Fruit fly (Drosophila melanogaster) whole organism, embryonic: ENCODE measurements around the gene Efhc1.1.

Experiments
- B-H2 ChIP-seq: fragments of 200-800 bp; sonication (Bioruptor generic); optimal IDR thresholded peaks from 2 replicates; lab custom pipeline; 2018; ENCODE audit warnings: missing biosample characterization, mild to moderate bottlenecking, missing genetic modification characterization
- CG10654 ChIP-seq: fragments of 200-800 bp; sonication (Bioruptor generic); optimal IDR thresholded peaks from 2 replicates; lab custom pipeline; 2016; ENCODE audit warnings: missing biosample characterization, missing genetic modification characterization
- CG13296 ChIP-seq: fragments of 200-800 bp; sonication (Bioruptor generic); optimal IDR thresholded peaks from 3 replicates; lab custom pipeline; 2018; ENCODE audit warnings: missing biosample characterization, mild to moderate bottlenecking, missing genetic modification characterization
- CG14050 ChIP-seq: fragments of 200-800 bp; sonication (Bioruptor generic); IDR thresholded peaks from 3 replicates; pipeline ENCODE4 v1.3.6; 2022; ENCODE audit warnings: missing biosample characterization, missing genetic modification characterization
- CG1529 ChIP-seq: fragments of 200-800 bp; sonication (Bioruptor generic); optimal IDR thresholded peaks from 3 replicates; lab custom pipeline; 2018; ENCODE audit warnings: missing biosample characterization, missing genetic modification characterization
- CG15479 ChIP-seq: fragments of 200-800 bp; sonication (Bioruptor generic); optimal IDR thresholded peaks from 3 replicates; lab custom pipeline; 2019; ENCODE audit warnings: missing biosample characterization, mild to moderate bottlenecking, missing genetic modification characterization, moderate library complexity
- CG1602 ChIP-seq: fragments of 200-800 bp; sonication (Bioruptor generic); optimal IDR thresholded peaks from 3 replicates; lab custom pipeline; 2016; ENCODE audit warnings: missing biosample characterization, missing genetic modification characterization
- CG16813 ChIP-seq: fragments of 200-800 bp; sonication (Bioruptor generic); IDR thresholded peaks from 3 replicates; pipeline ENCODE4 v1.3.6; 2022; ENCODE audit warnings: missing biosample characterization, missing genetic modification characterization; ENCODE audit not compliant: partially characterized antibody
- CG2199 ChIP-seq: fragments of 200-800 bp; sonication (Bioruptor generic); IDR thresholded peaks from 3 replicates; pipeline ENCODE4 v1.3.6; 2022; ENCODE audit warnings: missing biosample characterization, missing genetic modification characterization
- CG34376 ChIP-seq: fragments of 200-800 bp; sonication (Bioruptor generic); optimal IDR thresholded peaks from 2 replicates; lab custom pipeline; 2018; ENCODE audit warnings: missing biosample characterization, mild to moderate bottlenecking, missing genetic modification characterization
- CG3995 ChIP-seq: fragments of 200-800 bp; sonication (Bioruptor generic); optimal IDR thresholded peaks from 3 replicates; lab custom pipeline; 2016; ENCODE audit warnings: missing biosample characterization, missing genetic modification characterization
- CG4707 ChIP-seq: fragments of 200-800 bp; sonication (Bioruptor generic); optimal IDR thresholded peaks from 2 replicates; lab custom pipeline; 2018; ENCODE audit warnings: missing biosample characterization, mild to moderate bottlenecking, missing genetic modification characterization, moderate library complexity
- CG7745 ChIP-seq: fragments of 200-800 bp; sonication (Bioruptor generic); optimal IDR thresholded peaks from 2 replicates; lab custom pipeline; 2018; ENCODE audit warnings: missing biosample characterization, mild to moderate bottlenecking, missing genetic modification characterization, moderate library complexity
- CG8388 ChIP-seq: fragments of 200-800 bp; sonication (Bioruptor generic); optimal IDR thresholded peaks from 2 replicates; lab custom pipeline; 2019; ENCODE audit warnings: missing biosample characterization, mild to moderate bottlenecking, missing genetic modification characterization, moderate library complexity
- E2f1 ChIP-seq: fragments of 200-800 bp; sonication (Bioruptor generic); IDR thresholded peaks from 2 replicates; pipeline ENCODE4 v1.3.6; 2022; ENCODE audit warnings: missing biosample characterization, missing genetic modification characterization
- HLH4C ChIP-seq: fragments of 200-800 bp; sonication (Bioruptor generic); IDR thresholded peaks from 3 replicates; pipeline ENCODE4 v1.3.6; 2022; ENCODE audit warnings: missing biosample characterization, missing genetic modification characterization; ENCODE audit not compliant: partially characterized antibody
- Hr3 ChIP-seq: fragments of 200-800 bp; sonication (Bioruptor generic); optimal IDR thresholded peaks from 3 replicates; lab custom pipeline; 2016; ENCODE audit warnings: missing biosample characterization, missing genetic modification characterization
- MBD-R2 ChIP-seq: fragments of 200-800 bp; sonication (Bioruptor generic); IDR thresholded peaks from 2 replicates; pipeline ENCODE4 v1.3.6; 2022; ENCODE audit warnings: missing biosample characterization, missing genetic modification characterization
- MESR4 ChIP-seq: fragments of 200-800 bp; sonication (Bioruptor generic); optimal IDR thresholded peaks from 2 replicates; lab custom pipeline; 2018; ENCODE audit warnings: missing biosample characterization, mild to moderate bottlenecking, missing genetic modification characterization, moderate library complexity
- Med ChIP-seq: fragments of 200-800 bp; sonication (Bioruptor generic); peaks from one replicate; lab custom pipeline; 2016; ENCODE audit warnings: missing biosample characterization, missing genetic modification characterization, mild to moderate bottlenecking, inconsistent platforms, moderate library complexity
- Pdp1 ChIP-seq, 2 experiments: fragments of 200-800 bp; sonication (Bioruptor generic); optimal IDR thresholded peaks; 3 replicates each; lab custom pipeline; 2016; ENCODE audit warnings: missing biosample characterization in 2 of 2, missing genetic modification characterization in 2 of 2, mild to moderate bottlenecking in 1 of 2, moderate library complexity in 1 of 2
- Xrp1 ChIP-seq: fragments of 200-800 bp; sonication (Bioruptor generic); IDR thresholded peaks from 2 replicates; pipeline ENCODE4 v1.3.6; 2022; ENCODE audit warnings: missing biosample characterization, missing genetic modification characterization
- amos ChIP-seq: fragments of 200-800 bp; sonication (Bioruptor generic); IDR thresholded peaks from 2 replicates; pipeline ENCODE4 v1.3.6; 2022; ENCODE audit warnings: missing biosample characterization, missing genetic modification characterization; ENCODE audit not compliant: partially characterized antibody
- bowl ChIP-seq: fragments of 200-800 bp; sonication (Bioruptor generic); IDR thresholded peaks from 2 replicates; pipeline ENCODE4 v1.3.6; 2022; ENCODE audit warnings: missing biosample characterization, missing genetic modification characterization
- cg ChIP-seq: fragments of 200-800 bp; sonication (Bioruptor generic); optimal IDR thresholded peaks from 3 replicates; lab custom pipeline; 2019; ENCODE audit warnings: missing biosample characterization, mild to moderate bottlenecking, missing genetic modification characterization, moderate library complexity
- chinmo ChIP-seq: fragments of 200-800 bp; sonication (Bioruptor generic); IDR thresholded peaks from 4 replicates; pipeline ENCODE4 v1.3.6; 2022; ENCODE audit warnings: missing biosample characterization, missing genetic modification characterization; ENCODE audit not compliant: partially characterized antibody
- crc ChIP-seq: fragments of 200-800 bp; sonication (Bioruptor generic); optimal IDR thresholded peaks from 2 replicates; lab custom pipeline; 2016; ENCODE audit warnings: missing biosample characterization, missing genetic modification characterization
- da ChIP-seq: fragments of 200-800 bp; sonication (Bioruptor generic); optimal IDR thresholded peaks from 2 replicates; lab custom pipeline; 2016; ENCODE audit warnings: missing biosample characterization, missing genetic modification characterization
- dm ChIP-seq: fragments of 200-800 bp; sonication (Bioruptor generic); optimal IDR thresholded peaks from 3 replicates; lab custom pipeline; 2016; ENCODE audit warnings: missing biosample characterization, missing genetic modification characterization
- ems ChIP-seq: fragments of 200-800 bp; sonication (Bioruptor generic); optimal IDR thresholded peaks from 3 replicates; lab custom pipeline; 2016; ENCODE audit warnings: missing biosample characterization, missing genetic modification characterization
- exex ChIP-seq: fragments of 200-800 bp; sonication (Bioruptor generic); optimal IDR thresholded peaks from 4 replicates; lab custom pipeline; 2018; ENCODE audit warnings: missing biosample characterization, mild to moderate bottlenecking, missing genetic modification characterization, moderate library complexity
- grau ChIP-seq: fragments of 200-800 bp; optimal IDR thresholded peaks from 3 replicates; lab custom pipeline; 2019; ENCODE audit warnings: missing biosample characterization, mild to moderate bottlenecking, missing genetic modification characterization, moderate library complexity
- gsb ChIP-seq: fragments of 200-800 bp; sonication (Bioruptor generic); IDR thresholded peaks from 2 replicates; pipeline ENCODE4 v1.3.6; 2022; ENCODE audit warnings: missing biosample characterization, missing genetic modification characterization
- insv ChIP-seq, 2 experiments: fragments of 200-800 bp; sonication (Bioruptor generic); optimal IDR thresholded peaks; 3 replicates each; lab custom pipeline; 2016 to 2018; ENCODE audit warnings: missing biosample characterization in 2 of 2, missing genetic modification characterization in 2 of 2
- jigr1 ChIP-seq: fragments of 200-800 bp; sonication (Bioruptor generic); IDR thresholded peaks from 3 replicates; pipeline ENCODE4 v1.3.6; 2022; ENCODE audit warnings: missing biosample characterization, missing genetic modification characterization
- kah ChIP-seq: fragments of 200-800 bp; sonication (Bioruptor generic); optimal IDR thresholded peaks from 2 replicates; lab custom pipeline; 2018; ENCODE audit warnings: missing biosample characterization, mild to moderate bottlenecking, missing genetic modification characterization
- onecut ChIP-seq: fragments of 200-800 bp; sonication (Bioruptor generic); IDR thresholded peaks from 2 replicates; pipeline ENCODE4 v1.3.6; 2022; ENCODE audit warnings: missing biosample characterization, missing genetic modification characterization
- phol ChIP-seq: fragments of 200-800 bp; sonication (Bioruptor generic); optimal IDR thresholded peaks from 3 replicates; lab custom pipeline; 2018; ENCODE audit warnings: missing biosample characterization, mild to moderate bottlenecking, missing genetic modification characterization, moderate library complexity
- pros ChIP-seq: fragments of 200-800 bp; sonication (Bioruptor generic); optimal IDR thresholded peaks from 3 replicates; lab custom pipeline; 2019; ENCODE audit warnings: missing biosample characterization, mild to moderate bottlenecking, missing genetic modification characterization, moderate library complexity
- schlank ChIP-seq: fragments of 200-800 bp; sonication (Bioruptor generic); optimal IDR thresholded peaks from 2 replicates; lab custom pipeline; 2018; ENCODE audit warnings: missing biosample characterization, mild to moderate bottlenecking, missing genetic modification characterization
- scrt ChIP-seq: fragments of 200-800 bp; sonication (Bioruptor generic); optimal IDR thresholded peaks from 2 replicates; lab custom pipeline; 2018; ENCODE audit warnings: missing biosample characterization, mild to moderate bottlenecking, missing genetic modification characterization, moderate library complexity
- sug ChIP-seq: fragments of 200-800 bp; optimal IDR thresholded peaks from 2 replicates; lab custom pipeline; 2019; ENCODE audit warnings: missing biosample characterization, mild to moderate bottlenecking, missing genetic modification characterization, moderate library complexity
- tx ChIP-seq: fragments of 200-800 bp; sonication (Bioruptor generic); optimal IDR thresholded peaks from 2 replicates; lab custom pipeline; 2016; ENCODE audit warnings: missing biosample characterization, missing genetic modification characterization
- wek ChIP-seq: fragments of 200-800 bp; sonication (Bioruptor generic); optimal IDR thresholded peaks from 3 replicates; lab custom pipeline; 2018; ENCODE audit warnings: missing biosample characterization, mild to moderate bottlenecking, missing genetic modification characterization, moderate library complexity

The Efhc1.1 gene

dm6 chrX:15759752-15760446 lies 23.6 kb downstream of the Efhc1.1 start (continued):
- TF ChIP-seq MBD-R2 (GFP tag; lab: Robert Waterston, UW) = no peak

- TF ChIP-seq crc (GFP tag; lab: Kevin White, UChicago) (no peak), exex (peak; percentile 70), dm (no peak), CG34376 (GFP tag; lab: Kevin White, UChicago) (peak; percentile 30), B-H2 (GFP tag; lab: Kevin White, UChicago) (peak; percentile 0), da (no peak), sug (tag; lab: Kevin White, UChicago) (peak; percentile 19), CG15479 (GFP tag; lab: Kevin White, UChicago) (peak; percentile 17), Pdp1 (GFP tag; optimal IDR thresholded peaks at IDR 0.05; lab: Kevin White, UChicago) (peak in 1 of 2 experiments; percentile 54), E2f1 (GFP tag; lab: Robert Waterston, UW) (no peak), grau (tag; lab: Kevin White, UChicago) (peak; percentile 60), CG1602 (no peak), CG2199 (GFP tag; lab: Robert Waterston, UW) (no peak), Med (GFP tag; lab: Kevin White, UChicago) (peak; percentile 58), cg (GFP tag; lab: Kevin White, UChicago) (peak; percentile 9)
Observed at dm6 chrX:15758692-15759240, 24.7 kb downstream of the Efhc1.1 start.

dm6 chrX:15756018-15756417 lies 27.5 kb downstream of the Efhc1.1 start, which contains the start of gene CG8260:
CG8260 (plus strand) TSS chrX:15756318.
- no peak for TF ChIP-seq phol (tag; lab: Kevin White, UChicago)

dm6 chrX:15748945-15749344 lies 34.6 kb downstream of the Efhc1.1 start, which contains the start of gene Mvd:
Mvd (plus strand) TSS chrX:15749166.
- TF ChIP-seq amos (GFP tag; lab: Robert Waterston, UW) = peak; percentile 18; the same call in 1 of the 2 replicates
- peak in 1 of 2 experiments; percentile 24 for TF ChIP-seq insv (GFP tag; optimal IDR thresholded peaks at IDR 0.05; lab: Kevin White, UChicago)
- no peak for TF ChIP-seq bowl
- TF ChIP-seq Hr3 (GFP tag; lab: Kevin White, UChicago) = peak; percentile 0
- TF ChIP-seq CG14050 (GFP tag; lab: Robert Waterston, UW) = no peak
- TF ChIP-seq CG13296 (GFP tag; lab: Kevin White, UChicago) = no peak
- TF ChIP-seq wek (GFP tag; lab: Kevin White, UChicago) = peak; percentile 99
- no peak for TF ChIP-seq CG1529 (GFP tag; lab: Kevin White, UChicago)
- TF ChIP-seq gsb (GFP tag; lab: Robert Waterston, UW) = no peak
- TF ChIP-seq jigr1 (GFP tag; lab: Robert Waterston, UW) = no peak
- TF ChIP-seq ems = no peak
- peak; percentile 13; the same call in 1 of the 3 replicates for TF ChIP-seq HLH4C (GFP tag; lab: Robert Waterston, UW)
- TF ChIP-seq kah = peak; percentile 33
- peak; percentile 67 for TF ChIP-seq MESR4 (GFP tag; lab: Kevin White, UChicago)
- TF ChIP-seq scrt (GFP tag; lab: Kevin White, UChicago) = peak; percentile 80
- no peak for TF ChIP-seq CG7745 (tag; lab: Kevin White, UChicago)
- no peak for TF ChIP-seq onecut
- peak; percentile 89 for TF ChIP-seq CG3995 (GFP tag; lab: Kevin White, UChicago)
- TF ChIP-seq schlank = no peak
- no peak for TF ChIP-seq pros (GFP tag; lab: Kevin White, UChicago)
- 0 out of 4 replicates have a peak, but pooled peaks have one; percentile 37 for TF ChIP-seq chinmo (GFP tag; lab: Robert Waterston, UW)
- TF ChIP-seq tx (GFP tag; lab: Kevin White, UChicago) = no peak
- TF ChIP-seq CG10654 (GFP tag; lab: Kevin White, UChicago) = no peak
- TF ChIP-seq CG4707 (GFP tag; lab: Kevin White, UChicago) = no peak
- TF ChIP-seq CG16813 (GFP tag; lab: Robert Waterston, UW) = no peak
- no peak for TF ChIP-seq Xrp1 (GFP tag; lab: Robert Waterston, UW)
- TF ChIP-seq MBD-R2 (GFP tag; lab: Robert Waterston, UW) = peak; percentile 78
- TF ChIP-seq CG8388 = no peak
